Fruit fly (Drosophila melanogaster) whole organism, embryonic: Measurements from ENCODE around the gene por.
A peak's percentile ranks its signal among the peaks of the same experiment; 100 is the strongest.

ENCODE experiments used
- Ada2b ChIP-seq: fragments of 200-800 bp; sonication (Bioruptor generic); IDR thresholded peaks from 2 replicates; pipeline ENCODE4 v1.3.6; 2022; ENCODE audit warnings: missing biosample characterization, missing genetic modification characterization
- CG11247 ChIP-seq: fragments of 200-800 bp; sonication (Bioruptor generic); IDR thresholded peaks from 2 replicates; pipeline ENCODE4 v1.3.6; 2022; ENCODE audit warnings: missing biosample characterization, missing genetic modification characterization
- CG11695 ChIP-seq: fragments of 200-800 bp; sonication (Bioruptor generic); IDR thresholded peaks from 3 replicates; pipeline ENCODE4 v1.3.6; 2022; ENCODE audit warnings: missing biosample characterization, missing genetic modification characterization
- CG13296 ChIP-seq: fragments of 200-800 bp; sonication (Bioruptor generic); optimal IDR thresholded peaks from 3 replicates; lab custom pipeline; 2018; ENCODE audit warnings: missing biosample characterization, mild to moderate bottlenecking, missing genetic modification characterization
- CG13894 ChIP-seq: fragments of 200-800 bp; sonication (Bioruptor generic); optimal IDR thresholded peaks from 3 replicates; lab custom pipeline; 2018; ENCODE audit warnings: missing biosample characterization, mild to moderate bottlenecking, missing genetic modification characterization, moderate library complexity
- CG14050 ChIP-seq: fragments of 200-800 bp; sonication (Bioruptor generic); IDR thresholded peaks from 3 replicates; pipeline ENCODE4 v1.3.6; 2022; ENCODE audit warnings: missing biosample characterization, missing genetic modification characterization
- CG14441 ChIP-seq: fragments of 200-800 bp; sonication (Bioruptor generic); IDR thresholded peaks from 2 replicates; pipeline ENCODE4 v1.3.6; 2022; ENCODE audit warnings: missing biosample characterization, missing genetic modification characterization
- CG17385 ChIP-seq: fragments of 200-800 bp; sonication (Bioruptor generic); optimal IDR thresholded peaks from 3 replicates; lab custom pipeline; 2018; ENCODE audit warnings: missing biosample characterization, mild to moderate bottlenecking, missing genetic modification characterization
- CG17612 ChIP-seq: fragments of 200-800 bp; sonication (Bioruptor generic); IDR thresholded peaks from 2 replicates; pipeline ENCODE4 v1.3.6; 2022; ENCODE audit warnings: missing biosample characterization, missing genetic modification characterization
- CG18599 ChIP-seq: fragments of 200-800 bp; sonication (Bioruptor generic); optimal IDR thresholded peaks from 3 replicates; lab custom pipeline; 2017; ENCODE audit warnings: missing biosample characterization, missing genetic modification characterization, mild to moderate bottlenecking, moderate library complexity, missing genetic modification reagents
- CG3726 ChIP-seq: fragments of 200-800 bp; sonication (Bioruptor generic); IDR thresholded peaks from 3 replicates; pipeline ENCODE4, ENCODE4 v1.3.6; 2022; ENCODE audit warnings: missing biosample characterization, missing genetic modification characterization
- CG3847 ChIP-seq: fragments of 200-800 bp; sonication (Bioruptor generic); IDR thresholded peaks from 2 replicates; pipeline ENCODE4 v1.3.6; 2022; ENCODE audit warnings: missing biosample characterization, missing genetic modification characterization
- CG4617 ChIP-seq: fragments of 200-800 bp; sonication (Bioruptor generic); optimal IDR thresholded peaks from 3 replicates; lab custom pipeline; 2016; ENCODE audit warnings: missing biosample characterization, missing genetic modification characterization, borderline replicate concordance
- CG6813 ChIP-seq: fragments of 200-800 bp; sonication (Bioruptor generic); optimal IDR thresholded peaks from 2 replicates; lab custom pipeline; 2017; ENCODE audit warnings: missing biosample characterization, missing genetic modification characterization, mild to moderate bottlenecking, moderate library complexity, missing genetic modification reagents
- CG7357 ChIP-seq: fragments of 200-800 bp; sonication (Bioruptor generic); IDR thresholded peaks from 3 replicates; pipeline ENCODE4 v1.3.6; 2022; ENCODE audit warnings: missing biosample characterization, missing genetic modification characterization
- CHES-1-like ChIP-seq: fragments of 200-800 bp; sonication (Bioruptor generic); optimal IDR thresholded peaks from 2 replicates; lab custom pipeline; 2016; ENCODE audit warnings: missing biosample characterization, missing genetic modification characterization
- Chrac-16 ChIP-seq: fragments of 200-800 bp; sonication (Bioruptor generic); optimal IDR thresholded peaks from 3 replicates; lab custom pipeline; 2016; ENCODE audit warnings: missing biosample characterization, missing genetic modification characterization
- Dip3 ChIP-seq: fragments of 200-800 bp; sonication (Bioruptor generic); optimal IDR thresholded peaks from 3 replicates; lab custom pipeline; 2016; ENCODE audit warnings: missing biosample characterization, missing genetic modification characterization
- Doc3 ChIP-seq: fragments of 200-800 bp; sonication (Bioruptor generic); IDR thresholded peaks from 3 replicates; pipeline ENCODE4 v1.3.6; 2022; ENCODE audit warnings: missing biosample characterization, missing genetic modification characterization; ENCODE audit not compliant: partially characterized antibody
- Dp ChIP-seq: fragments of 200-800 bp; sonication (Bioruptor generic); optimal IDR thresholded peaks from 2 replicates; lab custom pipeline; 2018; ENCODE audit warnings: missing biosample characterization, mild to moderate bottlenecking, missing genetic modification characterization, moderate library complexity
- Elba2 ChIP-seq: fragments of 200-800 bp; sonication (Bioruptor generic); optimal IDR thresholded peaks from 3 replicates; lab custom pipeline; 2016; ENCODE audit warnings: missing biosample characterization, missing genetic modification characterization
- MESR4 ChIP-seq: fragments of 200-800 bp; sonication (Bioruptor generic); optimal IDR thresholded peaks from 2 replicates; lab custom pipeline; 2018; ENCODE audit warnings: missing biosample characterization, mild to moderate bottlenecking, missing genetic modification characterization, moderate library complexity
- Med ChIP-seq: fragments of 200-800 bp; sonication (Bioruptor generic); peaks from one replicate; lab custom pipeline; 2016; ENCODE audit warnings: missing biosample characterization, missing genetic modification characterization, mild to moderate bottlenecking, inconsistent platforms, moderate library complexity
- Myb ChIP-seq: fragments of 200-800 bp; sonication (Bioruptor generic); optimal IDR thresholded peaks from 2 replicates; lab custom pipeline; 2016; ENCODE audit warnings: missing biosample characterization, missing genetic modification characterization
- Neu2 ChIP-seq: fragments of 200-800 bp; sonication (Bioruptor generic); optimal IDR thresholded peaks from 3 replicates; lab custom pipeline; 2016; ENCODE audit warnings: missing biosample characterization, missing genetic modification characterization, borderline replicate concordance
- Opbp ChIP-seq: fragments of 200-800 bp; sonication (Bioruptor generic); IDR thresholded peaks from 3 replicates; pipeline ENCODE4 v1.3.6; 2022; ENCODE audit warnings: missing biosample characterization, missing genetic modification characterization; ENCODE audit not compliant: partially characterized antibody
- PHDP ChIP-seq: fragments of 200-800 bp; sonication (Bioruptor generic); optimal IDR thresholded peaks from 3 replicates; lab custom pipeline; 2018; ENCODE audit warnings: missing biosample characterization, mild to moderate bottlenecking, missing genetic modification characterization, moderate library complexity
- Sox102F ChIP-seq: fragments of 200-800 bp; sonication (Bioruptor generic); optimal IDR thresholded peaks from 2 replicates; lab custom pipeline; 2018; ENCODE audit warnings: missing biosample characterization, mild to moderate bottlenecking, missing genetic modification characterization, moderate library complexity
- Xbp1 ChIP-seq: fragments of 200-800 bp; sonication (Bioruptor generic); optimal IDR thresholded peaks from 3 replicates; lab custom pipeline; 2016; ENCODE audit warnings: missing biosample characterization, mild to moderate bottlenecking, missing genetic modification characterization
- caup ChIP-seq: fragments of 200-800 bp; sonication (Bioruptor generic); optimal IDR thresholded peaks from 3 replicates; lab custom pipeline; 2017; ENCODE audit warnings: missing biosample characterization, mild to moderate bottlenecking, missing genetic modification characterization, moderate library complexity; ENCODE audit not compliant: severe bottlenecking
- chinmo ChIP-seq: fragments of 200-800 bp; sonication (Bioruptor generic); IDR thresholded peaks from 4 replicates; pipeline ENCODE4 v1.3.6; 2022; ENCODE audit warnings: missing biosample characterization, missing genetic modification characterization; ENCODE audit not compliant: partially characterized antibody
- crol ChIP-seq: fragments of 200-800 bp; sonication (Bioruptor generic); IDR thresholded peaks from 2 replicates; pipeline ENCODE4 v1.3.6; 2022; ENCODE audit warnings: missing biosample characterization, missing genetic modification characterization
- da ChIP-seq: fragments of 200-800 bp; sonication (Bioruptor generic); optimal IDR thresholded peaks from 2 replicates; lab custom pipeline; 2016; ENCODE audit warnings: missing biosample characterization, missing genetic modification characterization
- disco-r ChIP-seq: fragments of 200-800 bp; sonication (Bioruptor generic); optimal IDR thresholded peaks from 2 replicates; lab custom pipeline; 2016; ENCODE audit warnings: missing biosample characterization, missing genetic modification characterization
- h ChIP-seq: fragments of >200 bp; optimal IDR thresholded peaks from 2 replicates; lab custom pipeline; 2017
- kay ChIP-seq: fragments of 200-800 bp; sonication (Bioruptor generic); optimal IDR thresholded peaks from 2 replicates; lab custom pipeline; 2016; ENCODE audit warnings: missing biosample characterization, missing genetic modification characterization
- lmd ChIP-seq: fragments of 200-800 bp; sonication (Bioruptor generic); IDR thresholded peaks from 2 replicates; pipeline ENCODE4 v1.3.6; 2022; ENCODE audit warnings: missing biosample characterization, missing genetic modification characterization
- nerfin-1 ChIP-seq: fragments of 200-800 bp; sonication (Bioruptor generic); optimal IDR thresholded peaks from 3 replicates; lab custom pipeline; 2019; ENCODE audit warnings: missing biosample characterization, mild to moderate bottlenecking, missing genetic modification characterization, moderate library complexity
- pan ChIP-seq, 4 experiments: fragments of >200 bp in 3 of 4; fragments of 200-800 bp in 1 of 4; sonication (Bioruptor generic) in 1 of 4; optimal IDR thresholded peaks in 3 of 4; IDR thresholded peaks in 1 of 4; 2 replicates each; pipeline versions ENCODE4 v1.3.6 to Lab custom; 2017 to 2022; ENCODE audit warnings: missing biosample characterization in 2 of 4, missing genetic modification characterization in 2 of 4, mixed read lengths in 1 of 4
- pb ChIP-seq: fragments of 200-800 bp; sonication (Bioruptor generic); optimal IDR thresholded peaks from 3 replicates; lab custom pipeline; 2016; ENCODE audit warnings: missing biosample characterization, missing genetic modification characterization
- phol ChIP-seq: fragments of 200-800 bp; sonication (Bioruptor generic); optimal IDR thresholded peaks from 3 replicates; lab custom pipeline; 2018; ENCODE audit warnings: missing biosample characterization, mild to moderate bottlenecking, missing genetic modification characterization, moderate library complexity
- rib ChIP-seq: fragments of 200-800 bp; sonication (Bioruptor generic); IDR thresholded peaks from 2 replicates; pipeline ENCODE4 v1.3.6; 2022; ENCODE audit warnings: missing biosample characterization, missing genetic modification characterization
- sc ChIP-seq, 3 experiments: fragments of >200 bp in 2 of 3; fragments of 200-800 bp in 1 of 3; sonication (Bioruptor generic) in 1 of 3; optimal IDR thresholded peaks; 2 replicates in 2 of 3; 3 replicates in 1 of 3; lab custom pipeline; 2017; ENCODE audit warnings: mild to moderate bottlenecking in 1 of 3, missing biosample characterization in 1 of 3, missing genetic modification characterization in 1 of 3, missing genetic modification reagents in 1 of 3
- sens-2 ChIP-seq: fragments of 200-800 bp; sonication (Bioruptor generic); IDR thresholded peaks from 2 replicates; pipeline ENCODE4 v1.3.6; 2022; ENCODE audit warnings: missing biosample characterization, missing genetic modification characterization
- so ChIP-seq: fragments of 200-800 bp; sonication (Bioruptor generic); IDR thresholded peaks from 3 replicates; pipeline ENCODE4 v1.3.6; 2022; ENCODE audit warnings: missing biosample characterization, missing genetic modification characterization
- sr ChIP-seq: fragments of 200-800 bp; sonication (Bioruptor generic); IDR thresholded peaks from 3 replicates; pipeline ENCODE4 v1.3.6; 2022; ENCODE audit warnings: missing biosample characterization, missing genetic modification characterization
- tin ChIP-seq: fragments of 200-800 bp; sonication (Bioruptor generic); optimal IDR thresholded peaks from 3 replicates; lab custom pipeline; 2016; ENCODE audit warnings: missing biosample characterization, missing genetic modification characterization
- trem ChIP-seq: fragments of 200-800 bp; optimal IDR thresholded peaks from 3 replicates; lab custom pipeline; 2019; ENCODE audit warnings: missing biosample characterization, mild to moderate bottlenecking, missing genetic modification characterization, moderate library complexity
- vnd ChIP-seq: fragments of 200-800 bp; sonication (Bioruptor generic); IDR thresholded peaks from 3 replicates; pipeline ENCODE4 v1.3.6; 2022; ENCODE audit warnings: missing biosample characterization, missing genetic modification characterization; ENCODE audit not compliant: partially characterized antibody

Gene por

dm6 chrX:18404632-18405238 lies 25.1 kb upstream of the por start (continued):
- no peak for TF ChIP-seq trem (tag; lab: Kevin White, UChicago)
- TF ChIP-seq tin, result no peak
- TF ChIP-seq disco-r (GFP tag; lab: Kevin White, UChicago), result no peak
- TF ChIP-seq Neu2 (GFP tag; lab: Kevin White, UChicago), result no peak
- peak; percentile 26 for TF ChIP-seq Sox102F (GFP tag; lab: Kevin White, UChicago)
- peak; percentile 48 for TF ChIP-seq phol (tag; lab: Kevin White, UChicago)
- TF ChIP-seq CG7357 (GFP tag; lab: Robert Waterston, UW), result no peak
- peak; percentile 89 for TF ChIP-seq crol (GFP tag; lab: Robert Waterston, UW)
- TF ChIP-seq chinmo (GFP tag; lab: Robert Waterston, UW), result no peak; the same call in 2 of the 4 replicates
- no peak for TF ChIP-seq CG14050
- TF ChIP-seq CG6813 (GFP tag; lab: Kevin White, UChicago), result no peak
- no peak for TF ChIP-seq CG11247 (GFP tag; lab: Robert Waterston, UW)
- peak; percentile 11 for TF ChIP-seq CHES-1-like (GFP tag; lab: Kevin White, UChicago)
- peak; percentile 8 for TF ChIP-seq Myb
- TF ChIP-seq Dip3, result peak; percentile 18
- TF ChIP-seq lmd, result peak; percentile 36; the same call in 1 of the 2 replicates
- no peak for TF ChIP-seq Doc3
- TF ChIP-seq CG4617 (GFP tag; lab: Kevin White, UChicago), result no peak
- TF ChIP-seq da (GFP tag; lab: Kevin White, UChicago), result no peak
- no peak for TF ChIP-seq CG14441
- no peak for TF ChIP-seq CG13894
- no peak for TF ChIP-seq PHDP (tag; lab: Kevin White, UChicago)
- TF ChIP-seq Elba2 (GFP tag; lab: Kevin White, UChicago), result no peak
- TF ChIP-seq Opbp (GFP tag; lab: Robert Waterston, UW), result no peak
- no peak for TF ChIP-seq sr (GFP tag; lab: Robert Waterston, UW)
- TF ChIP-seq CG17612 (GFP tag; lab: Robert Waterston, UW), result no peak
- peak; percentile 13 for TF ChIP-seq Xbp1
- peak; percentile 88 for TF ChIP-seq Med
- no peak for TF ChIP-seq Ada2b (GFP tag; lab: Robert Waterston, UW)
- TF ChIP-seq rib (GFP tag; lab: Robert Waterston, UW), result no peak
- TF ChIP-seq MESR4, result no peak
- TF ChIP-seq CG18599, result peak; percentile 1
- no peak for TF ChIP-seq pan (optimal IDR thresholded peaks at IDR 0.05; lab: Kevin White, UChicago)
- no peak for TF ChIP-seq pan (GFP tag; optimal IDR thresholded peaks at IDR 0.05 in 1 of 2, IDR thresholded peaks at IDR 0.05 in 1 of 2)
- TF ChIP-seq kay, result no peak
- no peak for TF ChIP-seq sens-2 (GFP tag; lab: Robert Waterston, UW)
- no peak for TF ChIP-seq Chrac-16 (GFP tag; lab: Kevin White, UChicago)
- no peak for TF ChIP-seq CG3847 (GFP tag; lab: Robert Waterston, UW)
- TF ChIP-seq CG17385, result no peak
- no peak for TF ChIP-seq vnd
- TF ChIP-seq CG3726 (GFP tag; lab: Robert Waterston, UW), result no peak
- no peak for TF ChIP-seq h (lab: Kevin White, UChicago)
- peak; percentile 4 for TF ChIP-seq pb (GFP tag; lab: Kevin White, UChicago)
- no peak for TF ChIP-seq nerfin-1 (tag; lab: Kevin White, UChicago)
- TF ChIP-seq sc (optimal IDR thresholded peaks at IDR 0.05; lab: Kevin White, UChicago), result no peak
- TF ChIP-seq sc (GFP tag; optimal IDR thresholded peaks at IDR 0.05; lab: Kevin White, UChicago), result no peak
- no peak for TF ChIP-seq Dp (GFP tag; lab: Kevin White, UChicago)
- TF ChIP-seq so (GFP tag; lab: Robert Waterston, UW), result no peak
- TF ChIP-seq CG11695, result no peak
- TF ChIP-seq CG13296 (GFP tag; lab: Kevin White, UChicago), result no peak
- no peak for TF ChIP-seq caup
